Worm (Caenorhabditis elegans) whole organism, mixed stage, embryonic: ENCODE results near the gene cyp-33D1.

Experiments used
- M03D4.4 ChIP-seq: sonication (generic microtip); optimal IDR thresholded peaks from 2 replicates; lab custom pipeline; 2017; ENCODE audit warnings: mild to moderate bottlenecking, missing genetic modification characterization, missing compliant biosample characterization
- bed-3 ChIP-seq: fragments of 200-800 bp; sonication (Bioruptor generic); optimal IDR thresholded peaks from 3 replicates; lab custom pipeline; 2018; ENCODE audit warnings: mild to moderate bottlenecking, missing genetic modification characterization, moderate library complexity, missing compliant biosample characterization
- blmp-1 ChIP-seq: fragments of 150-350 bp; optimal IDR thresholded peaks from 2 replicates; lab custom pipeline; 2014; ENCODE audit warnings: missing biosample characterization, missing genetic modification characterization
- ceh-39 ChIP-seq: fragments of 150-350 bp; optimal IDR thresholded peaks from 2 replicates; lab custom pipeline; 2014; ENCODE audit warnings: missing biosample characterization, missing genetic modification characterization
- ceh-43 ChIP-seq: fragments of 200-800 bp; sonication (Bioruptor generic); optimal IDR thresholded peaks from 2 replicates; lab custom pipeline; 2018; ENCODE audit warnings: mild to moderate bottlenecking, missing genetic modification characterization, moderate library complexity, missing compliant biosample characterization
- ceh-83 ChIP-seq: fragments of 200-800 bp; sonication (Bioruptor generic); optimal IDR thresholded peaks from 2 replicates; lab custom pipeline; 2018; ENCODE audit warnings: mild to moderate bottlenecking, missing genetic modification characterization, missing compliant biosample characterization
- ces-1 ChIP-seq: fragments of 150-350 bp; optimal IDR thresholded peaks from 2 replicates; lab custom pipeline; 2014; ENCODE audit warnings: missing biosample characterization, missing genetic modification reagents, missing genetic modification characterization
- cnd-1 ChIP-seq: fragments of 200-800 bp; sonication (Bioruptor generic); optimal IDR thresholded peaks from 2 replicates; lab custom pipeline; 2018; ENCODE audit warnings: mild to moderate bottlenecking, missing genetic modification characterization, missing compliant biosample characterization
- elt-1 ChIP-seq: sonication (generic microtip); optimal IDR thresholded peaks from 2 replicates; lab custom pipeline; 2017; ENCODE audit warnings: missing genetic modification characterization, mild to moderate bottlenecking, missing compliant biosample characterization, antibody characterized with exemption, moderate library complexity, borderline replicate concordance; ENCODE audit not compliant: insufficient read depth
- elt-3 ChIP-seq: fragments of 150-350 bp; optimal IDR thresholded peaks from 2 replicates; lab custom pipeline; 2014; ENCODE audit warnings: missing biosample characterization, missing genetic modification characterization
- flh-1 ChIP-seq: fragments of 200-800 bp; sonication (Bioruptor generic); optimal IDR thresholded peaks from 2 replicates; lab custom pipeline; 2018; ENCODE audit warnings: mild to moderate bottlenecking, missing genetic modification characterization, moderate library complexity, missing compliant biosample characterization
- ham-2 ChIP-seq: fragments of 200-800 bp; sonication (Bioruptor generic); optimal IDR thresholded peaks from 2 replicates; lab custom pipeline; 2018; ENCODE audit warnings: mild to moderate bottlenecking, missing genetic modification characterization, missing compliant biosample characterization
- hlh-1 ChIP-seq: fragments of 150-350 bp; optimal IDR thresholded peaks from 2 replicates; lab custom pipeline; 2014; ENCODE audit warnings: missing biosample characterization, missing genetic modification reagents, missing genetic modification characterization
- lin-13 ChIP-seq: fragments of 150-350 bp; optimal IDR thresholded peaks from 2 replicates; lab custom pipeline; 2014; ENCODE audit warnings: missing biosample characterization, missing genetic modification characterization
- lin-32 ChIP-seq: fragments of 200-800 bp; sonication (Bioruptor generic); optimal IDR thresholded peaks from 2 replicates; lab custom pipeline; 2018; ENCODE audit warnings: mild to moderate bottlenecking, missing genetic modification characterization, missing compliant biosample characterization
- lsy-2 ChIP-seq: fragments of 150-350 bp; optimal IDR thresholded peaks from 2 replicates; lab custom pipeline; 2014; ENCODE audit warnings: missing biosample characterization, missing genetic modification characterization
- mab-5 ChIP-seq: fragments of 150-350 bp; optimal IDR thresholded peaks from 2 replicates; lab custom pipeline; 2014; ENCODE audit warnings: missing biosample characterization, missing genetic modification characterization
- mep-1 ChIP-seq: fragments of 150-350 bp; optimal IDR thresholded peaks from 2 replicates; lab custom pipeline; 2017; ENCODE audit warnings: missing biosample characterization, missing genetic modification reagents, missing genetic modification characterization, inconsistent platforms
- mls-2 ChIP-seq: sonication (generic microtip); optimal IDR thresholded peaks from 2 replicates; lab custom pipeline; 2016; ENCODE audit warnings: mild to moderate bottlenecking, missing genetic modification characterization, moderate library complexity, missing compliant biosample characterization
- nhr-12 ChIP-seq: fragments of 150-350 bp; optimal IDR thresholded peaks from 2 replicates; lab custom pipeline; 2014; ENCODE audit warnings: missing biosample characterization, missing genetic modification characterization
- nhr-237 ChIP-seq: fragments of 150-350 bp; optimal IDR thresholded peaks from 2 replicates; lab custom pipeline; 2014; ENCODE audit warnings: missing biosample characterization, missing genetic modification characterization
- nhr-76 ChIP-seq: sonication (generic microtip); optimal IDR thresholded peaks from 2 replicates; lab custom pipeline; 2017; ENCODE audit warnings: missing biosample characterization, missing genetic modification characterization
- pha-4 ChIP-seq: fragments of 150-350 bp; optimal IDR thresholded peaks from 2 replicates; lab custom pipeline; 2018; ENCODE audit warnings: missing biosample characterization, missing genetic modification reagents, missing genetic modification characterization
- snpc-4 ChIP-seq: fragments of 150-350 bp; optimal IDR thresholded peaks from 2 replicates; lab custom pipeline; 2014; ENCODE audit warnings: missing biosample characterization, missing genetic modification characterization
- sptf-1 ChIP-seq: sonication (generic microtip); optimal IDR thresholded peaks from 2 replicates; lab custom pipeline; 2017; ENCODE audit warnings: mild to moderate bottlenecking, missing genetic modification characterization, moderate library complexity, missing compliant biosample characterization
- tbx-8 ChIP-seq: fragments of 200-800 bp; sonication (Bioruptor generic); optimal IDR thresholded peaks from 2 replicates; lab custom pipeline; 2018; ENCODE audit warnings: mild to moderate bottlenecking, missing genetic modification characterization, moderate library complexity, missing compliant biosample characterization
- unc-120 ChIP-seq: sonication (generic microtip); optimal IDR thresholded peaks from 2 replicates; lab custom pipeline; 2017; ENCODE audit warnings: missing genetic modification characterization, missing compliant biosample characterization; ENCODE audit not compliant: poor library complexity, severe bottlenecking
- unc-39 ChIP-seq: fragments of 150-350 bp; optimal IDR thresholded peaks from 2 replicates; lab custom pipeline; 2014; ENCODE audit warnings: missing biosample characterization, missing genetic modification characterization
- unc-62 ChIP-seq: fragments of 150-350 bp; optimal IDR thresholded peaks from 2 replicates; lab custom pipeline; 2014; ENCODE audit warnings: missing biosample characterization, missing genetic modification reagents, missing genetic modification characterization
- zip-8 ChIP-seq: fragments of 150-350 bp; optimal IDR thresholded peaks from 2 replicates; lab custom pipeline; 2014; ENCODE audit warnings: missing biosample characterization, missing genetic modification characterization
- ztf-11 ChIP-seq: fragments of 150-350 bp; optimal IDR thresholded peaks from 2 replicates; lab custom pipeline; 2014; ENCODE audit warnings: missing biosample characterization, missing genetic modification characterization

The cyp-33D1 gene

ce11 chrV:16159594-16159993 lies 16.1 kb downstream of the cyp-33D1 start, which contains the start of gene F10A3.17:
TSS of gene F10A3.17 (minus strand) at chrV:16159694.
- TF ChIP-seq pha-4 (tag; lab: Kevin White, UChicago), result no peak
- no peak for TF ChIP-seq bed-3
- no peak for TF ChIP-seq ceh-43 (GFP tag; lab: Kevin White, UChicago)
- no peak for TF ChIP-seq nhr-12
- TF ChIP-seq nhr-237, result no peak
- TF ChIP-seq lin-32 (GFP tag; lab: Kevin White, UChicago), result no peak
- TF ChIP-seq sptf-1 (tag; lab: Kevin White, UChicago), result no peak
- no peak for TF ChIP-seq mab-5 (tag; lab: Kevin White, UChicago)

ce11 chrV:16158391-16158790 lies 17.3 kb downstream of the cyp-33D1 start, which contains the start of gene str-99:
TSS of gene str-99 (minus strand) at chrV:16158491.
- TF ChIP-seq cnd-1 (tag; lab: Kevin White, UChicago) (no peak), ztf-11 (tag; lab: Kevin White, UChicago) (no peak), M03D4.4 (tag; lab: Kevin White, UChicago) (no peak), lsy-2 (tag; lab: Kevin White, UChicago) (no peak), hlh-1 (tag; lab: Kevin White, UChicago) (no peak), tbx-8 (no peak), nhr-237 (no peak), elt-1 (no peak), pha-4 (tag; lab: Kevin White, UChicago) (no peak), unc-120 (no peak), unc-39 (tag; lab: Kevin White, UChicago) (no peak), bed-3 (no peak), elt-3 (tag; lab: Kevin White, UChicago) (no peak), zip-8 (tag; lab: Kevin White, UChicago) (no peak), mep-1 (tag; lab: Kevin White, UChicago) (no peak), flh-1 (GFP tag; lab: Kevin White, UChicago) (no peak), unc-62 (GFP tag; lab: Kevin White, UChicago) (no peak), mab-5 (tag; lab: Kevin White, UChicago) (no peak), lin-32 (GFP tag; lab: Kevin White, UChicago) (no peak), blmp-1 (tag; lab: Kevin White, UChicago) (no peak)

ce11 chrV:16155111-16155510 lies 20.5 kb downstream of the cyp-33D1 start, which contains the start of gene str-97:
TSS of gene str-97 (minus strand) at chrV:16155211.
- TF ChIP-seq cnd-1 (tag; lab: Kevin White, UChicago) (no peak), nhr-12 (no peak), mab-5 (tag; lab: Kevin White, UChicago) (no peak), M03D4.4 (tag; lab: Kevin White, UChicago) (no peak), ceh-83 (GFP tag; lab: Kevin White, UChicago) (no peak), ceh-39 (tag; lab: Kevin White, UChicago) (no peak), ces-1 (GFP tag; lab: Kevin White, UChicago) (no peak), lsy-2 (tag; lab: Kevin White, UChicago) (no peak), sptf-1 (tag; lab: Kevin White, UChicago) (no peak), ham-2 (GFP tag; lab: Kevin White, UChicago) (no peak)

ce11 chrV:16153375-16153774 lies 22.3 kb downstream of the cyp-33D1 start, which contains the start of gene str-254:
TSS of gene str-254 (minus strand) at chrV:16153475.
- TF ChIP-seq elt-3 (tag; lab: Kevin White, UChicago) (no peak), nhr-12 (no peak), ceh-39 (tag; lab: Kevin White, UChicago) (no peak), mls-2 (tag; lab: Kevin White, UChicago) (no peak), lin-13 (tag; lab: Kevin White, UChicago) (no peak), lin-32 (GFP tag; lab: Kevin White, UChicago) (no peak), M03D4.4 (tag; lab: Kevin White, UChicago) (no peak), unc-120 (no peak), sptf-1 (tag; lab: Kevin White, UChicago) (no peak)

- no peak for TF ChIP-seq unc-120
- no peak for TF ChIP-seq nhr-76 (tag; lab: Kevin White, UChicago)
- no peak for TF ChIP-seq bed-3
- TF ChIP-seq lin-13 (tag; lab: Kevin White, UChicago), result no peak
- TF ChIP-seq unc-39 (tag; lab: Kevin White, UChicago), result no peak
- TF ChIP-seq nhr-12, result no peak
- no peak for TF ChIP-seq blmp-1 (tag; lab: Kevin White, UChicago)
- TF ChIP-seq flh-1 (GFP tag; lab: Kevin White, UChicago), result no peak
- TF ChIP-seq lin-32 (GFP tag; lab: Kevin White, UChicago), result no peak
- TF ChIP-seq hlh-1 (tag; lab: Kevin White, UChicago), result no peak
- no peak for TF ChIP-seq unc-62 (GFP tag; lab: Kevin White, UChicago)
- no peak for TF ChIP-seq ceh-39 (tag; lab: Kevin White, UChicago)
- no peak for TF ChIP-seq snpc-4 (tag; lab: Kevin White, UChicago)
- no peak for TF ChIP-seq tbx-8
- no peak for TF ChIP-seq ceh-83 (GFP tag; lab: Kevin White, UChicago)
- TF ChIP-seq ztf-11 (tag; lab: Kevin White, UChicago), result no peak
- TF ChIP-seq lsy-2 (tag; lab: Kevin White, UChicago), result no peak
- TF ChIP-seq mls-2 (tag; lab: Kevin White, UChicago), result no peak
- TF ChIP-seq elt-1, result no peak
Measured at ce11 chrV:16148805-16149204, 26.9 kb downstream of the cyp-33D1 start, which contains the start of gene F10A3.4. TSS of gene F10A3.4 (plus strand) at chrV:16149105.
